Worm (Caenorhabditis elegans): ENCODE results near the gene T23B5.3.

DNA sequence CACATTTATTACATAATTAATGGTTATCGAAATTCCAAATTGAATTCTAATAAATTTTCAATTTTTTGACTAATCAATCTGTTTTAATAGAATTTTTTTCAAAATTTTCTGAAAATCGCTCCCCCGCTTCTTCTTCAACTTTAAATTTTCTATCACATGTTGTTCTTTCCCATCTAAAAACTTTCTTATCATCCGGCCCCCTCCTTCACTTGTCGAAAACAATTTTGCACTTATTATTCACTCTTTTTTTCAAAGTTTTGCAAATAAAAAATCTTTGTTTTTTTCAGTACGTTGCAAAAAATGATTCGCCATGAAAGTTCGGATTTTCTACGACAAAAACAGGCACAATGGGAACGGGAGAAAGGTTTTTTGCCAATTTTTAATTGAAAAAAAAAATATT is at the start of gene T23B5.3:
- TF ChIP-seq ama-1 (optimal IDR thresholded peaks at IDR 0.05) (no peak), hmg-4 (GFP tag; optimal IDR thresholded peaks at IDR 0.05) (no peak), flt-1 (GFP tag; IDR thresholded peaks at IDR 0.05) (no peak), pes-1 (GFP tag; IDR thresholded peaks at IDR 0.05) (no peak), ets-7 (tag; optimal IDR thresholded peaks at IDR 0.05) (no peak), aly-1 (tag; optimal IDR thresholded peaks at IDR 0.05) (no peak), tra-4 (tag; optimal IDR thresholded peaks at IDR 0.05) (no peak), ceh-36 (tag; optimal IDR thresholded peaks at IDR 0.05) (no peak), hmbx-1 (tag; optimal IDR thresholded peaks at IDR 0.05) (no peak), tbx-11 (GFP tag; IDR thresholded peaks at IDR 0.05) (no peak), sea-1 (GFP tag; conservative IDR thresholded peaks at IDR 0.05) (no peak), F13C5.2 (tag; optimal IDR thresholded peaks at IDR 0.05) (no peak), B0310.2 (tag; optimal IDR thresholded peaks at IDR 0.05) (no peak), ceh-13 (GFP tag; optimal IDR thresholded peaks at IDR 0.05) (no peak)
